Worm (Caenorhabditis elegans) whole organism, L4/young adult: ENCODE data around the gene emc-3.

ENCODE experiments used
- W03F9.2 ChIP-seq: fragments of 150-350 bp; optimal IDR thresholded peaks from 2 replicates; lab custom pipeline; 2014; ENCODE audit warnings: missing biosample characterization, missing genetic modification characterization
- dao-5 ChIP-seq: sonication (generic microtip); optimal IDR thresholded peaks from 2 replicates; lab custom pipeline; 2016; ENCODE audit warnings: missing genotype, missing genetic modification characterization, moderate library complexity, missing compliant biosample characterization
- him-1 ChIP-seq: sonication (generic microtip); optimal IDR thresholded peaks from 2 replicates; lab custom pipeline; 2016; ENCODE audit warnings: missing genotype, missing genetic modification reagents, missing genetic modification characterization, missing compliant biosample characterization

The emc-3 gene

DNA sequence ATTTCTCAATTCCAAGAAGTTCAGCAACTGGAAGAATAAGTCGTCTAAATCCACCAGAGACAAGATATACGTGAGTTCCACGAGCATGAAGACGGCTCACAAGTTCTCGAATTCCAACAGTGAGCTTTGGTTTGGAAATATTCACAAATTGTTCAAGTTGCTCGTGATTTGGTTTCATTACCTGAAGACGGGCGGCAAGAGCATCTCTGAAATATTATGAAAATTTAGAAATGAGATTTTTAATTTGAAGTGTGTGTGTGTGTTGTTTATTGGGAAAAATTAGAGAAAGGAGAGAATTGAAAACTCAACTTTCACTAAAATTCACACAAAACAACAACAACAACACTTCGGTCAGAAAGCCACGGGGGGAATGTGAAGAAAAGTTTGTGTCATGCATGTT lies 9.0 kb upstream of the emc-3 start:
- TF ChIP-seq W03F9.2 (tag; lab: Kevin White, UChicago): no peak

DNA sequence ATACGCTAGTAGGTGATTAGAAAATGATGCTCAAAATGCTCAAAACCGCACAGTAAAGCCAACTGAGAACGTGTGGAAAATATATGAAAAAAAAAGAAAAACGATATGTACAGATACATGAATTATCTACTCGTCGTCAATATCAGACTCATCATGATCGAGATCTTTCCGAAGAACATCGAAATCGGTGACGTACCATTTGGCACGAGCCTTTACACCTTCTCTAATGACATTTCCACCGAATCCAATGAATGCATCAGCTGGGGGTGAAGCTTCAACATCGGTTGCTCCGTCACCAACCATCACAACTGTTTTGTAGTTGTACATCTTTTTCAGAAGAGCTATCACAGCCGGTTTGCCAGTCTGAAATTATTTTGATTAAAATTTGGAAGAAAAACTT lies 7.5 kb upstream of the emc-3 start:
- TF ChIP-seq dao-5 (no peak), him-1 (tag; lab: Kevin White, UChicago) (no peak), W03F9.2 (tag; lab: Kevin White, UChicago) (no peak)

DNA sequence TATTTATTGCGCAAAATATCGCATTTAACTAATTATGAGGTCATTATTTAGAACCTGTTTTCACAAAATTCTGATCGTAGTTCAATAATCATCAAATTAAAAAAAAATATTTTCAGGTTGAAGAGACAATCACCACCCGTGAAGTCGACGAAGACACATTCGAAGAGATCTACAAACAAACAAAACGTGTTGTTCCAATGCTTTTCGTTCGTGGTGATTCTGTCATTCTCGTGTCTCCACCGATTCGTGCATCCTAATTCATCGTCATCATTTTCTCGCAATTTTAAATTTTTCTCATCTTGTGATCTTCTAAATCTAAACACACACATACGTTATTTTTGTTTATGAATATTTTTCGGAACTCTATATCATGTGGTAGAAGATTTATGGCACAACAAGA lies 7.1 kb upstream of the emc-3 start:
- peak; percentile 42 for TF ChIP-seq him-1 (tag; lab: Kevin White, UChicago)
- TF ChIP-seq W03F9.2 (tag; lab: Kevin White, UChicago): no peak
- no peak for TF ChIP-seq dao-5

DNA sequence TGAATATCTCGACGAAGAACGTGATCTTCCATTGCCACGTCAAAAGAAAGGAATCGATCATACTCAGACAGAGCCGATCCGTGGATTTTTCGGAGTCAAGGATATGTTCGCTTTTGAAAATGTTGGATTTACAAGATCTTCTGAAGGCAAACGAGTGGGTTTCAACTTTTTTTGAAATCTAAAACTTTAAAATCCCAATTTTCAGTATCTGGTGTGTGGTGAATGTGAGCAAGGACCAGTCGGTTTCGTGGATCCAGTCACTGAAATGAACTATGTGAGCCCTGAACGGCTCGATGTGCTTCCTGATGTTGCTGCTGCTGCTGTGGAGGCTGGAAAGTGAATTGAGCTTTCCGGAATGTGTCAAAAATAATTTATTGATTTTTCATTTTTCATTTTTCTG lies 5.2 kb upstream of the emc-3 start, which contains the start of gene lsm-3:
Gene lsm-3 (plus strand): TSS at position 301 of the 400 bp plus-strand sequence.
- TF ChIP-seq dao-5 (no peak), W03F9.2 (tag; lab: Kevin White, UChicago) (no peak), him-1 (tag; lab: Kevin White, UChicago) (no peak)

- peak; percentile 22 for TF ChIP-seq him-1 (tag; lab: Kevin White, UChicago)
- TF ChIP-seq W03F9.2 (tag; lab: Kevin White, UChicago): peak; percentile 85
- TF ChIP-seq dao-5: no peak
These were observed 4.3 kb upstream of the emc-3 start, which contains the start of the genes Y62E10A.20, Y62E10A.23 and mdt-9 for ce11 chrIV:13386043-13386442. Y62E10A.20 (minus strand) TSS chrIV:13386091. Y62E10A.23 (plus strand) TSS chrIV:13386324. mdt-9 (plus strand) TSS chrIV:13386380.

ce11 chrIV:13383763-13384436 lies 2.2 kb upstream of the emc-3 start, which contains the start of gene rab-19:
rab-19 (minus strand) TSS chrIV:13384386.
- TF ChIP-seq dao-5 (no peak), him-1 (tag; lab: Kevin White, UChicago) (no peak), W03F9.2 (tag; lab: Kevin White, UChicago) (no peak)

DNA sequence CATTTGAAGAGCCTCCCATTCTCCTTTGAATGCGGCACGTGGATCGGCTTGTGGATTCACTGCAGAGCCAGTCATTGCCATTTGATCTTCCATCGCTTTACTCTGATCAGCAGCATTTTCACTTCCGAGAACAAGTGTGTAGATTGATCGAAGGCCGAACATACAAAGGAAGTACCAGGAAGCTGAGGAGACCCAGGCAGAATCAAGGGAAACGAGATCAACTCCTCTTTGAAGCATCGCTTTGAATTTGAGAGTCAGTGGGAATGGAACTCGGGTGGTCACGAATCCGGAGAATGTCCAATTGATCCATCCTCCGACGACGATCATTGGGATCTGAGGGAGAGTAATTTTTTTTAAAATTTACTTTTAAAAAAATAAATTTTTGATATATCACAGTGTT lies 1.2 kb downstream of the emc-3 start:
- TF ChIP-seq W03F9.2 (tag; lab: Kevin White, UChicago) (no peak), dao-5 (no peak), him-1 (tag; lab: Kevin White, UChicago) (no peak)

- TF ChIP-seq dao-5: no peak
These were observed 4.0 kb downstream of the emc-3 start, which contains the start of gene mau-8 for ce11 chrIV:13377716-13378115. mau-8 (plus strand) TSS chrIV:13378016.

ce11 chrIV:13374918-13375317 lies 6.8 kb downstream of the emc-3 start:
- TF ChIP-seq W03F9.2 (tag; lab: Kevin White, UChicago) (no peak), dao-5 (no peak), him-1 (tag; lab: Kevin White, UChicago) (no peak)

- TF ChIP-seq W03F9.2 (tag; lab: Kevin White, UChicago): no peak
- no peak for TF ChIP-seq dao-5
- TF ChIP-seq him-1 (tag; lab: Kevin White, UChicago): no peak
These were observed 10.0 kb downstream of the emc-3 start, which contains the start of gene Y62E10A.6 for ce11 chrIV:13371699-13372098. Y62E10A.6 (plus strand) TSS chrIV:13371999.

- TF ChIP-seq dao-5 (no peak), W03F9.2 (tag; lab: Kevin White, UChicago) (no peak), him-1 (tag; lab: Kevin White, UChicago) (no peak)
These were observed 11.4 kb downstream of the emc-3 start, which contains the start of the genes rla-2, popl-7 and Y62E10A.24 for ce11 chrIV:13370235-13370739. rla-2 (minus strand) TSS chrIV:13370285. popl-7 (plus strand) TSS chrIV:13370689. Y62E10A.24 (plus strand) TSS chrIV:13370710.

- TF ChIP-seq him-1 (tag; lab: Kevin White, UChicago): no peak
- no peak for TF ChIP-seq dao-5
- TF ChIP-seq W03F9.2 (tag; lab: Kevin White, UChicago): no peak
These were observed 12.4 kb downstream of the emc-3 start, which contains the start of gene agt-1 for ce11 chrIV:13369120-13369842. agt-1 (minus strand) TSS chrIV:13369412.

DNA sequence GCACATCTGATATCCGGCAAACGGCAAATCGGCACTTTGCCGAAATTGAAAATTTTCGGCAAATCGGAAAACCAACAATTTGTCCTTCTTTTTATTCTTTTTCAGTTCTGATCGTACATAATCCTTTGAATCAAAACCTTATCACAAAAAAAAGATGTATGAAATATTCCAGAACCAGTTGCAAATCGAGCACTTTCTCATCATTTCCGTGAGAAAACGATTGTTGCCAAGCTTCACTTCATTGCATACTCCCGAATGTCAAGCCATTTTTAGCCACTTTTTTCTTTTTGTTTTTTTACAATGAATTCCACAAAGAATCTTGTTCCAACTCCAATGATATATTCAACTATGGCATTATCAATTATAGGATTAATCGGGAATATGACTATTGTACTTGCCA lies 16.9 kb downstream of the emc-3 start, which contains the start of gene srsx-25:
Gene srsx-25 (plus strand): TSS at position 301 of the 400 bp plus-strand sequence.
- TF ChIP-seq W03F9.2 (tag; lab: Kevin White, UChicago) (no peak), him-1 (tag; lab: Kevin White, UChicago) (no peak), dao-5 (no peak)

- TF ChIP-seq W03F9.2 (tag; lab: Kevin White, UChicago): no peak
- TF ChIP-seq dao-5: no peak
- TF ChIP-seq him-1 (tag; lab: Kevin White, UChicago): no peak
These were observed 21.6 kb downstream of the emc-3 start, which contains the start of gene Y62E10A.3 for ce11 chrIV:13360144-13360543. Y62E10A.3 (minus strand) TSS chrIV:13360244.
